Worm (Caenorhabditis elegans): Measurements from ENCODE around the gene ccm-2.

Gene ccm-2

ce11 chrIV:1846451-1846850 lies 12.0 kb downstream of the ccm-2 start:
- TF ChIP-seq mcd-1 (GFP tag; IDR thresholded peaks at IDR 0.05) (no peak), dpl-1 (GFP tag; optimal IDR thresholded peaks at IDR 0.05) (no peak), ekl-4 (GFP tag; IDR thresholded peaks at IDR 0.05) (no peak), ztf-22 (GFP tag; optimal IDR thresholded peaks at IDR 0.05) (no peak), F57A8.1 (GFP tag; optimal IDR thresholded peaks at IDR 0.05) (no peak), rcor-1 (GFP tag; IDR thresholded peaks at IDR 0.05) (no peak), madf-10 (tag; optimal IDR thresholded peaks at IDR 0.05) (no peak)

- peak; percentile 84 for TF ChIP-seq zfh-2 (GFP tag; conservative IDR thresholded peaks at IDR 0.05)
- TF ChIP-seq bed-2 (GFP tag; IDR thresholded peaks at IDR 0.05): no peak
- peak; percentile 66; the same call in 1 of the 2 replicates for TF ChIP-seq egrh-3 (GFP tag; IDR thresholded peaks at IDR 0.05)
- TF ChIP-seq tlf-1 (GFP tag; optimal IDR thresholded peaks at IDR 0.05): no peak
These were observed 13.5 kb downstream of the ccm-2 start, which contains the start of gene egl-4 for ce11 chrIV:1847912-1848311. Gene egl-4, plus strand, starts transcription at chrIV:1848071.

- no peak for TF ChIP-seq egl-44 (GFP tag; IDR thresholded peaks at IDR 0.05)
- peak; percentile 68 for TF ChIP-seq ceh-100 (GFP tag; IDR thresholded peaks at IDR 0.05)
These were observed 19.6 kb downstream of the ccm-2 start for ce11 chrIV:1853934-1854438.

ce11 chrIV:1857866-1858271 lies 23.4 kb downstream of the ccm-2 start:
- peak; percentile 46 for TF ChIP-seq ceh-27 (GFP tag; optimal IDR thresholded peaks at IDR 0.05)
- peak; percentile 7 for TF ChIP-seq ztf-26 (tag; optimal IDR thresholded peaks at IDR 0.05)
- peak; percentile 90 for TF ChIP-seq nhr-80 (tag; optimal IDR thresholded peaks at IDR 0.05)
- TF ChIP-seq tbp1 (GFP tag; optimal IDR thresholded peaks at IDR 0.05): peak; percentile 34
- TF ChIP-seq lin-40 (tag; optimal IDR thresholded peaks at IDR 0.05): peak; percentile 65
- peak; percentile 73 for TF ChIP-seq attf-5 (GFP tag; optimal IDR thresholded peaks at IDR 0.05)
- peak; percentile 27 for TF ChIP-seq F52B5.7 (tag; optimal IDR thresholded peaks at IDR 0.05)
- TF ChIP-seq lin-35 (GFP tag; optimal IDR thresholded peaks at IDR 0.05): peak in 1 of 3 experiments; percentile 2
- TF ChIP-seq bed-2 (GFP tag; IDR thresholded peaks at IDR 0.05): no peak
- peak; percentile 35; the same call in 1 of the 2 replicates for TF ChIP-seq lir-1 (GFP tag; conservative IDR thresholded peaks at IDR 0.05)
- no peak for TF ChIP-seq rpc-1 (optimal IDR thresholded peaks at IDR 0.05)
- TF ChIP-seq rpc-1 (tag; optimal IDR thresholded peaks at IDR 0.05): no peak
- no peak for TF ChIP-seq dpl-1 (GFP tag; optimal IDR thresholded peaks at IDR 0.05)
- TF ChIP-seq egrh-3 (GFP tag; IDR thresholded peaks at IDR 0.05): peak; percentile 39
- TF ChIP-seq let-607 (tag; optimal IDR thresholded peaks at IDR 0.05): peak; percentile 11 to 82
- peak; percentile 29 for TF ChIP-seq atf-7 (tag; optimal IDR thresholded peaks at IDR 0.05)
- TF ChIP-seq snpc-4 (GFP tag; optimal IDR thresholded peaks at IDR 0.05): no peak
- peak in 2 of 4 experiments; percentile 24 to 30 for TF ChIP-seq snpc-4 (tag; optimal IDR thresholded peaks at IDR 0.05)
- TF ChIP-seq K12H6.12 (tag; optimal IDR thresholded peaks at IDR 0.05): peak; percentile 90
- no peak for TF ChIP-seq unc-62 (GFP tag; optimal IDR thresholded peaks at IDR 0.05)
- TF ChIP-seq lin-26 (GFP tag; IDR thresholded peaks at IDR 0.05): peak; percentile 59; the same call in 1 of the 2 replicates
- peak; percentile 33 for TF ChIP-seq ztf-18 (tag; optimal IDR thresholded peaks at IDR 0.05)
- TF ChIP-seq tlf-1 (GFP tag; optimal IDR thresholded peaks at IDR 0.05): no peak
- no peak for TF ChIP-seq attf-3 (GFP tag; conservative IDR thresholded peaks at IDR 0.05)
- 0 out of 2 replicates have a peak, but pooled peaks have one; percentile 14 for TF ChIP-seq rcor-1 (GFP tag; IDR thresholded peaks at IDR 0.05)
- peak; percentile 98 for TF ChIP-seq zfh-2 (GFP tag; conservative IDR thresholded peaks at IDR 0.05)
- TF ChIP-seq Y53G8AR.9 (GFP tag; conservative IDR thresholded peaks at IDR 0.05): 0 out of 2 replicates have a peak, but pooled peaks have one; percentile 39
- TF ChIP-seq somi-1 (GFP tag; optimal IDR thresholded peaks at IDR 0.05): peak; percentile 46
- no peak for TF ChIP-seq ztf-25 (GFP tag; IDR thresholded peaks at IDR 0.05)
- peak; percentile 55; the same call in 1 of the 2 replicates for TF ChIP-seq hmg-1.2 (GFP tag; IDR thresholded peaks at IDR 0.05)
- peak; percentile 74 for TF ChIP-seq dox-1 (GFP tag; IDR thresholded peaks at IDR 0.05)
- TF ChIP-seq ztf-28 (GFP tag; IDR thresholded peaks at IDR 0.05): no peak
- peak; percentile 63 for TF ChIP-seq mcd-1 (GFP tag; IDR thresholded peaks at IDR 0.05)
- peak; percentile 59; the same call in 1 of the 2 replicates for TF ChIP-seq nfyb-1 (GFP tag; IDR thresholded peaks at IDR 0.05)
- TF ChIP-seq F37B4.10 (GFP tag; IDR thresholded peaks at IDR 0.05): no peak
- no peak for TF ChIP-seq him-1 (tag; optimal IDR thresholded peaks at IDR 0.05)

Data from whole organism, young adult.